Worm (Caenorhabditis elegans): Measurements from ENCODE around the gene acy-3.

DNA sequence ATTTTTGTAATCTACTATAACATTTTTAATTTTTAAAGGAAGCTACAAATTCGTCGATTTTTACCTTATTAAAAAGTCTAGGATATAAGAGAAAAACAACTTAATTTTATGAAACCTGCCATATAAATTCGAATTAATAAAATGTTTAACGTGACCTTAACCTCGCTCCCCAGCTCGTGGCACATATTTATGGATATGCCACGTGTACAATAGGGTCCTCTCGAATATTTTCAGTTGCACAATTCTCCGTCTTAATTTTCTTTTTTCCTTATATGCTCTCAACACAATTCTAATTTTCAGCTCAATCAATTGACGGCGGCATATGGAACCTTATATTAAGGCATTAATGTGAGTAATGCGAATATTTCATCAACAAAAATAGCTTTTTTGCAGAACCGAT is 50.0 kb downstream of the acy-3 start, which contains the start of gene F34D10.4:
- TF ChIP-seq nhr-11 (tag; optimal IDR thresholded peaks at IDR 0.05) (no peak), ama-1 (optimal IDR thresholded peaks at IDR 0.05) (no peak), elt-2 (tag; optimal IDR thresholded peaks at IDR 0.05) (no peak), pqm-1 (tag; optimal IDR thresholded peaks at IDR 0.05) (no peak), ets-4 (tag; optimal IDR thresholded peaks at IDR 0.05) (no peak), hlh-8 (tag; optimal IDR thresholded peaks at IDR 0.05) (no peak), T23F11.4 (GFP tag; optimal IDR thresholded peaks at IDR 0.05) (no peak), hlh-15 (tag; optimal IDR thresholded peaks at IDR 0.05) (no peak), ceh-19 (GFP tag; optimal IDR thresholded peaks at IDR 0.05) (no peak), pha-4 (tag; optimal IDR thresholded peaks at IDR 0.05) (no peak), tbx-2 (tag; optimal IDR thresholded peaks at IDR 0.05) (no peak), pag-3 (tag; optimal IDR thresholded peaks at IDR 0.05; ENCODE audit: borderline replicate concordance) (no peak), sox-4 (tag; optimal IDR thresholded peaks at IDR 0.05) (no peak), ceh-48 (tag; optimal IDR thresholded peaks at IDR 0.05) (no peak)
